Fruit fly (Drosophila melanogaster): ENCODE data around the gene CG17272.

Gene CG17272

dm6 chr3R:20830153-20830695 is 6.2 kb upstream of the CG17272 start, which contains the start of gene Adss (continued):
- TF ChIP-seq CG11695 (GFP tag; IDR thresholded peaks at IDR 0.05) (no peak), sr (GFP tag; IDR thresholded peaks at IDR 0.05) (peak; percentile 98), CG11456 (GFP tag; IDR thresholded peaks at IDR 0.05) (peak; percentile 67; the same call in 1 of the 3 replicates), CG15514 (GFP tag; optimal IDR thresholded peaks at IDR 0.05) (peak; percentile 66), ind (GFP tag; optimal IDR thresholded peaks at IDR 0.05) (no peak), CG4282 (GFP tag; optimal IDR thresholded peaks at IDR 0.05) (no peak), CG15011 (GFP tag; optimal IDR thresholded peaks at IDR 0.05) (no peak), CG1647 (GFP tag; optimal IDR thresholded peaks at IDR 0.05) (peak; percentile 32), Hr51 (GFP tag; optimal IDR thresholded peaks at IDR 0.05) (no peak), repo (GFP tag; optimal IDR thresholded peaks at IDR 0.05) (peak; percentile 7), tll (GFP tag; optimal IDR thresholded peaks at IDR 0.05) (no peak), nerfin-2 (GFP tag; IDR thresholded peaks at IDR 0.05; ENCODE audit: partially characterized antibody) (no peak), Pdp1 (GFP tag; optimal IDR thresholded peaks at IDR 0.05) (peak; percentile 7 to 29)

dm6 chr3R:20829416-20830131 is 5.5 kb upstream of the CG17272 start:
- peak; percentile 25; the same call in 1 of the 2 replicates for TF ChIP-seq CG6272 (GFP tag; IDR thresholded peaks at IDR 0.05)
- peak; percentile 10 for TF ChIP-seq Fer1 (GFP tag; optimal IDR thresholded peaks at IDR 0.05)
- 0 out of 3 replicates have a peak, but pooled peaks have one; percentile 41 for TF ChIP-seq CG6175 (GFP tag; IDR thresholded peaks at IDR 0.05)
- TF ChIP-seq CG11247 (GFP tag; IDR thresholded peaks at IDR 0.05) = no peak
- peak; percentile 5; the same call in 1 of the 3 replicates for TF ChIP-seq CG6791 (GFP tag; IDR thresholded peaks at IDR 0.05; ENCODE audit: partially characterized antibody)
- TF ChIP-seq CG1647 (GFP tag; optimal IDR thresholded peaks at IDR 0.05) = no peak
- peak; percentile 72 for TF ChIP-seq cwo (GFP tag; optimal IDR thresholded peaks at IDR 0.05)
- TF ChIP-seq dmrt11E (tag; optimal IDR thresholded peaks at IDR 0.05) = peak; percentile 36
- TF ChIP-seq ci (GFP tag; IDR thresholded peaks at IDR 0.05) = peak; percentile 76; the same call in 2 of the 3 replicates
- peak; percentile 98 for TF ChIP-seq cg (GFP tag; optimal IDR thresholded peaks at IDR 0.05)
- TF ChIP-seq CG9727 (GFP tag; optimal IDR thresholded peaks at IDR 0.05) = peak; percentile 63
- no peak for TF ChIP-seq jing (GFP tag; optimal IDR thresholded peaks at IDR 0.05)
- TF ChIP-seq Sox100B (GFP tag; optimal IDR thresholded peaks at IDR 0.05) = peak; percentile 52
- peak; percentile 74 for TF ChIP-seq mirr (GFP tag; optimal IDR thresholded peaks at IDR 0.05)
- TF ChIP-seq CG3847 (GFP tag; IDR thresholded peaks at IDR 0.05) = 0 out of 2 replicates have a peak, but pooled peaks have one; percentile 18
- TF ChIP-seq CG18011 (GFP tag; optimal IDR thresholded peaks at IDR 0.05) = no peak
- peak; percentile 7 for TF ChIP-seq CG3281 (GFP tag; optimal IDR thresholded peaks at IDR 0.05)
- TF ChIP-seq pum (GFP tag; optimal IDR thresholded peaks at IDR 0.05) = no peak
- TF ChIP-seq gt (GFP tag; IDR thresholded peaks at IDR 0.05) = no peak
- TF ChIP-seq Ssrp (tag; optimal IDR thresholded peaks at IDR 0.05) = peak; percentile 42
- TF ChIP-seq lmd (GFP tag; IDR thresholded peaks at IDR 0.05) = peak; percentile 9; the same call in 1 of the 2 replicates
- TF ChIP-seq CG10209 (GFP tag; optimal IDR thresholded peaks at IDR 0.05) = peak; percentile 44
- peak; percentile 58 for TF ChIP-seq CG7839 (tag; optimal IDR thresholded peaks at IDR 0.05)
- TF ChIP-seq H15 (GFP tag; IDR thresholded peaks at IDR 0.05) = no peak
- peak; percentile 17 for TF ChIP-seq fd96Cb (tag; optimal IDR thresholded peaks at IDR 0.05)
- peak; percentile 14; the same call in 1 of the 4 replicates for TF ChIP-seq Gug (GFP tag; IDR thresholded peaks at IDR 0.05)
- TF ChIP-seq zf30C (GFP tag; optimal IDR thresholded peaks at IDR 0.05) = no peak
- TF ChIP-seq Adf1 (GFP tag; IDR thresholded peaks at IDR 0.05) = peak; percentile 83
- peak; percentile 62 for TF ChIP-seq HmgZ (tag; optimal IDR thresholded peaks at IDR 0.05)
- TF ChIP-seq MBD-R2 (GFP tag; IDR thresholded peaks at IDR 0.05) = peak; percentile 17; the same call in 1 of the 2 replicates
- peak; percentile 79 for TF ChIP-seq sd (tag; optimal IDR thresholded peaks at IDR 0.05)
- TF ChIP-seq CG12659 (GFP tag; optimal IDR thresholded peaks at IDR 0.05) = peak; percentile 33
- no peak for TF ChIP-seq CG32772 (GFP tag; IDR thresholded peaks at IDR 0.05)
- TF ChIP-seq CG8388 (GFP tag; optimal IDR thresholded peaks at IDR 0.05) = no peak
